Fruit fly (Drosophila melanogaster) whole organism, embryonic: ENCODE measurements around the gene CG7239.

Experiments used
- Ada2b ChIP-seq: fragments of 200-800 bp; sonication (Bioruptor generic); IDR thresholded peaks from 2 replicates; pipeline ENCODE4 v1.3.6; 2022; ENCODE audit warnings: missing biosample characterization, missing genetic modification characterization
- Aef1 ChIP-seq: fragments of 200-800 bp; sonication (Bioruptor generic); IDR thresholded peaks from 3 replicates; pipeline ENCODE4 v1.3.6; 2022; ENCODE audit warnings: missing biosample characterization, missing genetic modification characterization
- BEAF-32 ChIP-seq: fragments of 200-800 bp; sonication (Bioruptor generic); optimal IDR thresholded peaks from 3 replicates; lab custom pipeline; 2017; ENCODE audit warnings: missing biosample characterization, missing genetic modification characterization, mild to moderate bottlenecking, moderate library complexity, missing genetic modification reagents
- Bdp1 ChIP-seq: fragments of 200-800 bp; sonication (Bioruptor generic); optimal IDR thresholded peaks from 3 replicates; lab custom pipeline; 2016; ENCODE audit warnings: missing biosample characterization, missing genetic modification characterization
- CG10274 ChIP-seq: fragments of 200-800 bp; sonication (Bioruptor generic); optimal IDR thresholded peaks from 3 replicates; lab custom pipeline; 2017; ENCODE audit warnings: missing biosample characterization, mild to moderate bottlenecking, missing genetic modification characterization
- CG12236 ChIP-seq: fragments of 200-800 bp; sonication (Bioruptor generic); optimal IDR thresholded peaks from 2 replicates; lab custom pipeline; 2016; ENCODE audit warnings: missing biosample characterization, missing genetic modification characterization
- CG13296 ChIP-seq: fragments of 200-800 bp; sonication (Bioruptor generic); optimal IDR thresholded peaks from 3 replicates; lab custom pipeline; 2018; ENCODE audit warnings: missing biosample characterization, mild to moderate bottlenecking, missing genetic modification characterization
- CG17186 ChIP-seq: fragments of 200-800 bp; sonication (Bioruptor generic); optimal IDR thresholded peaks from 3 replicates; lab custom pipeline; 2017; ENCODE audit warnings: missing biosample characterization, missing genetic modification reagents, missing genetic modification characterization
- CG17328 ChIP-seq: fragments of 200-800 bp; sonication (Bioruptor generic); IDR thresholded peaks from 2 replicates; pipeline ENCODE4 v1.3.6; 2022; ENCODE audit warnings: missing biosample characterization, missing genetic modification characterization
- CG2120 ChIP-seq: fragments of 200-800 bp; sonication (Bioruptor generic); optimal IDR thresholded peaks from 3 replicates; lab custom pipeline; 2016; ENCODE audit warnings: missing biosample characterization, missing genetic modification characterization
- CG2678 ChIP-seq: fragments of 200-800 bp; sonication (Bioruptor generic); optimal IDR thresholded peaks from 3 replicates; lab custom pipeline; 2019; ENCODE audit warnings: missing biosample characterization, mild to moderate bottlenecking, missing genetic modification characterization, moderate library complexity
- CG2712 ChIP-seq: fragments of 200-800 bp; optimal IDR thresholded peaks from 3 replicates; lab custom pipeline; 2019; ENCODE audit warnings: missing biosample characterization, mild to moderate bottlenecking, missing genetic modification characterization, moderate library complexity
- CG2875 ChIP-seq: fragments of 200-800 bp; sonication (Bioruptor generic); optimal IDR thresholded peaks from 2 replicates; lab custom pipeline; 2017; ENCODE audit warnings: missing biosample characterization, mild to moderate bottlenecking, missing genetic modification characterization, missing genetic modification reagents
- CG30020 ChIP-seq: fragments of 200-800 bp; optimal IDR thresholded peaks from 2 replicates; lab custom pipeline; 2019; ENCODE audit warnings: missing biosample characterization, mild to moderate bottlenecking, missing genetic modification characterization, moderate library complexity
- CG32532 ChIP-seq: fragments of 200-800 bp; sonication (Bioruptor generic); IDR thresholded peaks from 2 replicates; pipeline ENCODE4 v1.3.6; 2022; ENCODE audit warnings: missing biosample characterization, missing genetic modification characterization
- CG4404 ChIP-seq: fragments of 200-800 bp; sonication (Bioruptor generic); IDR thresholded peaks from 2 replicates; pipeline ENCODE4 v1.3.6; 2022; ENCODE audit warnings: missing biosample characterization, missing genetic modification characterization
- CG6654 ChIP-seq: fragments of 200-800 bp; sonication (Bioruptor generic); optimal IDR thresholded peaks from 2 replicates; lab custom pipeline; 2017; ENCODE audit warnings: missing biosample characterization, mild to moderate bottlenecking, missing genetic modification characterization
- CG6683 ChIP-seq: fragments of 200-800 bp; sonication (Bioruptor generic); optimal IDR thresholded peaks from 2 replicates; lab custom pipeline; 2017; ENCODE audit warnings: missing biosample characterization, mild to moderate bottlenecking, missing genetic modification characterization, missing genetic modification reagents
- CG6689 ChIP-seq: fragments of 200-800 bp; sonication (Bioruptor generic); IDR thresholded peaks from 2 replicates; pipeline ENCODE4 v1.3.6; 2022; ENCODE audit warnings: missing biosample characterization, missing genetic modification characterization
- CG6791 ChIP-seq: fragments of 200-800 bp; sonication (Bioruptor generic); IDR thresholded peaks from 3 replicates; pipeline ENCODE4 v1.3.6; 2022; ENCODE audit warnings: missing biosample characterization, missing genetic modification characterization; ENCODE audit not compliant: partially characterized antibody
- CG7271 ChIP-seq: fragments of 200-800 bp; sonication (Bioruptor generic); optimal IDR thresholded peaks from 2 replicates; lab custom pipeline; 2018; ENCODE audit warnings: missing biosample characterization, mild to moderate bottlenecking, missing genetic modification characterization, moderate library complexity
- CG7745 ChIP-seq: fragments of 200-800 bp; sonication (Bioruptor generic); optimal IDR thresholded peaks from 2 replicates; lab custom pipeline; 2018; ENCODE audit warnings: missing biosample characterization, mild to moderate bottlenecking, missing genetic modification characterization, moderate library complexity
- CG7928 ChIP-seq: fragments of 200-800 bp; sonication (Bioruptor generic); optimal IDR thresholded peaks from 2 replicates; lab custom pipeline; 2017; ENCODE audit warnings: missing biosample characterization, mild to moderate bottlenecking, missing genetic modification characterization
- CG8388 ChIP-seq: fragments of 200-800 bp; sonication (Bioruptor generic); optimal IDR thresholded peaks from 2 replicates; lab custom pipeline; 2019; ENCODE audit warnings: missing biosample characterization, mild to moderate bottlenecking, missing genetic modification characterization, moderate library complexity
- CG8765 ChIP-seq: fragments of 200-800 bp; sonication (Bioruptor generic); IDR thresholded peaks from 2 replicates; pipeline ENCODE4 v1.3.6; 2022; ENCODE audit warnings: missing biosample characterization, missing genetic modification characterization
- Deaf1 ChIP-seq: fragments of 200-800 bp; optimal IDR thresholded peaks from 3 replicates; lab custom pipeline; 2019; ENCODE audit warnings: missing biosample characterization, mild to moderate bottlenecking, missing genetic modification characterization, moderate library complexity
- Dip3 ChIP-seq: fragments of 200-800 bp; sonication (Bioruptor generic); optimal IDR thresholded peaks from 3 replicates; lab custom pipeline; 2016; ENCODE audit warnings: missing biosample characterization, missing genetic modification characterization
- Ets65A ChIP-seq: fragments of 200-800 bp; sonication (Bioruptor generic); peaks from one replicate; lab custom pipeline; 2016; ENCODE audit warnings: missing biosample characterization, missing genetic modification characterization
- Gsc ChIP-seq: fragments of 200-800 bp; sonication (Bioruptor generic); IDR thresholded peaks from 2 replicates; pipeline ENCODE4 v1.3.6; 2022; ENCODE audit warnings: missing biosample characterization, missing genetic modification characterization
- Nf-YC ChIP-seq: fragments of 200-800 bp; optimal IDR thresholded peaks from 3 replicates; lab custom pipeline; 2019; ENCODE audit warnings: missing biosample characterization, mild to moderate bottlenecking, missing genetic modification characterization, moderate library complexity
- NfI ChIP-seq: fragments of 200-800 bp; sonication (Bioruptor generic); optimal IDR thresholded peaks from 3 replicates; lab custom pipeline; 2018; ENCODE audit warnings: missing biosample characterization, mild to moderate bottlenecking, missing genetic modification characterization, moderate library complexity
- Pdp1 ChIP-seq, 2 experiments: fragments of 200-800 bp; sonication (Bioruptor generic); optimal IDR thresholded peaks; 3 replicates each; lab custom pipeline; 2016; ENCODE audit warnings: missing biosample characterization in 2 of 2, missing genetic modification characterization in 2 of 2, mild to moderate bottlenecking in 1 of 2, moderate library complexity in 1 of 2
- Sry-δ ChIP-seq: fragments of 200-800 bp; sonication (Bioruptor generic); optimal IDR thresholded peaks from 2 replicates; lab custom pipeline; 2016; ENCODE audit warnings: missing biosample characterization, missing genetic modification characterization
- Xrp1 ChIP-seq: fragments of 200-800 bp; sonication (Bioruptor generic); IDR thresholded peaks from 2 replicates; pipeline ENCODE4 v1.3.6; 2022; ENCODE audit warnings: missing biosample characterization, missing genetic modification characterization
- bcd ChIP-seq: fragments of 200-800 bp; sonication (Bioruptor generic); optimal IDR thresholded peaks from 2 replicates; lab custom pipeline; 2017; ENCODE audit warnings: missing biosample characterization, mild to moderate bottlenecking, missing genetic modification characterization
- chinmo ChIP-seq: fragments of 200-800 bp; sonication (Bioruptor generic); IDR thresholded peaks from 4 replicates; pipeline ENCODE4 v1.3.6; 2022; ENCODE audit warnings: missing biosample characterization, missing genetic modification characterization; ENCODE audit not compliant: partially characterized antibody
- croc ChIP-seq: fragments of 200-800 bp; sonication (Bioruptor generic); conservative IDR thresholded peaks from 3 replicates; pipeline ENCODE4 v1.3.6; 2022; ENCODE audit warnings: missing biosample characterization, missing genetic modification characterization
- cwo ChIP-seq: fragments of 200-800 bp; sonication (Bioruptor generic); optimal IDR thresholded peaks from 3 replicates; lab custom pipeline; 2017; ENCODE audit warnings: missing biosample characterization, missing genetic modification characterization, mild to moderate bottlenecking, moderate library complexity, missing genetic modification reagents
- dm ChIP-seq: fragments of 200-800 bp; sonication (Bioruptor generic); optimal IDR thresholded peaks from 3 replicates; lab custom pipeline; 2016; ENCODE audit warnings: missing biosample characterization, missing genetic modification characterization
- gcm2 ChIP-seq: fragments of 200-800 bp; sonication (Bioruptor generic); optimal IDR thresholded peaks from 2 replicates; lab custom pipeline; 2016; ENCODE audit warnings: missing biosample characterization, missing genetic modification characterization
- hkb ChIP-seq, 2 experiments: fragments of 200-800 bp in 1 of 2; fragments of >200 bp in 1 of 2; sonication (Bioruptor generic) in 1 of 2; IDR thresholded peaks in 1 of 2; optimal IDR thresholded peaks in 1 of 2; 2 replicates each; pipeline versions ENCODE4 v1.3.6 to Lab custom; 2017 to 2022; ENCODE audit warnings: missing biosample characterization in 1 of 2, missing genetic modification characterization in 1 of 2
- hth ChIP-seq: fragments of >200 bp; optimal IDR thresholded peaks from 2 replicates; lab custom pipeline; 2017; ENCODE audit warnings: inconsistent platforms
- insv ChIP-seq, 2 experiments: fragments of 200-800 bp; sonication (Bioruptor generic); optimal IDR thresholded peaks; 3 replicates each; lab custom pipeline; 2016 to 2018; ENCODE audit warnings: missing biosample characterization in 2 of 2, missing genetic modification characterization in 2 of 2
- mam ChIP-seq: fragments of 200-800 bp; sonication (Bioruptor generic); optimal IDR thresholded peaks from 3 replicates; lab custom pipeline; 2016; ENCODE audit warnings: missing biosample characterization, missing genetic modification characterization
- nmo ChIP-seq: fragments of 200-800 bp; sonication (Bioruptor generic); optimal IDR thresholded peaks from 2 replicates; lab custom pipeline; 2018; ENCODE audit warnings: missing biosample characterization, mild to moderate bottlenecking, missing genetic modification characterization, moderate library complexity
- oc ChIP-seq: fragments of 200-800 bp; sonication (Bioruptor generic); optimal IDR thresholded peaks from 2 replicates; lab custom pipeline; 2018; ENCODE audit warnings: missing biosample characterization, mild to moderate bottlenecking, missing genetic modification characterization, moderate library complexity
- onecut ChIP-seq: fragments of 200-800 bp; sonication (Bioruptor generic); IDR thresholded peaks from 2 replicates; pipeline ENCODE4 v1.3.6; 2022; ENCODE audit warnings: missing biosample characterization, missing genetic modification characterization
- tll ChIP-seq, 2 experiments: fragments of 200-800 bp in 1 of 2; fragments of >200 bp in 1 of 2; sonication (Bioruptor generic) in 1 of 2; optimal IDR thresholded peaks; 2 replicates each; lab custom pipeline; 2017 to 2019; ENCODE audit warnings: missing biosample characterization in 2 of 2, missing genetic modification characterization in 2 of 2, mild to moderate bottlenecking in 1 of 2, moderate library complexity in 1 of 2
- trem ChIP-seq: fragments of 200-800 bp; optimal IDR thresholded peaks from 3 replicates; lab custom pipeline; 2019; ENCODE audit warnings: missing biosample characterization, mild to moderate bottlenecking, missing genetic modification characterization, moderate library complexity
- z ChIP-seq: fragments of 200-800 bp; sonication (Bioruptor generic); IDR thresholded peaks from 3 replicates; pipeline ENCODE4 v1.3.6; 2022; ENCODE audit warnings: missing biosample characterization, missing genetic modification characterization
- zfh2 ChIP-seq: fragments of 200-800 bp; sonication (Bioruptor generic); optimal IDR thresholded peaks from 2 replicates; lab custom pipeline; 2016; ENCODE audit warnings: missing biosample characterization, missing genetic modification characterization

Gene CG7239

dm6 chr2L:5801926-5802325, at the start of gene CG7239, which contains the start of gene CG14005 (continued):
- TF ChIP-seq Ada2b (GFP tag; lab: Robert Waterston, UW) (no peak), croc (GFP tag; lab: Robert Waterston, UW) (no peak), CG6654 (GFP tag; lab: Kevin White, UChicago) (no peak), CG30020 (tag; lab: Kevin White, UChicago) (peak; percentile 34), Sry-δ (no peak), CG6791 (GFP tag; lab: Robert Waterston, UW) (no peak), Aef1 (no peak), NfI (GFP tag; lab: Kevin White, UChicago) (no peak), nmo (GFP tag; lab: Kevin White, UChicago) (peak; percentile 61), CG17328 (GFP tag; lab: Robert Waterston, UW) (no peak), Ets65A (GFP tag; lab: Kevin White, UChicago) (no peak), CG2120 (GFP tag; lab: Kevin White, UChicago) (no peak), CG7271 (no peak), Bdp1 (GFP tag; lab: Kevin White, UChicago) (no peak), Gsc (GFP tag; lab: Robert Waterston, UW) (no peak), CG8388 (GFP tag; lab: Kevin White, UChicago) (no peak), Pdp1 (GFP tag; optimal IDR thresholded peaks at IDR 0.05; lab: Kevin White, UChicago) (peak in 1 of 2 experiments; percentile 4), CG6683 (no peak), zfh2 (no peak), CG32532 (no peak), CG13296 (no peak), CG6689 (GFP tag; lab: Robert Waterston, UW) (no peak), mam (GFP tag; lab: Kevin White, UChicago) (no peak), Nf-YC (peak; percentile 23), CG12236 (GFP tag; lab: Kevin White, UChicago) (no peak), insv (GFP tag; optimal IDR thresholded peaks at IDR 0.05; lab: Kevin White, UChicago) (peak in 1 of 2 experiments; percentile 5), bcd (GFP tag; lab: Kevin White, UChicago) (no peak), Xrp1 (GFP tag; lab: Robert Waterston, UW) (no peak), dm (no peak), z (GFP tag; lab: Robert Waterston, UW) (no peak), CG2875 (no peak), CG10274 (GFP tag; lab: Kevin White, UChicago) (no peak), tll (GFP tag; optimal IDR thresholded peaks at IDR 0.05; lab: Kevin White, UChicago) (no peak), Deaf1 (tag; lab: Kevin White, UChicago) (no peak), CG2678 (no peak), trem (peak; percentile 66), CG2712 (tag; lab: Kevin White, UChicago) (peak; percentile 39), CG7745 (tag; lab: Kevin White, UChicago) (no peak), oc (no peak), hth (no peak), CG7928 (GFP tag; lab: Kevin White, UChicago) (no peak), Dip3 (no peak), gcm2 (no peak), BEAF-32 (GFP tag; lab: Kevin White, UChicago) (peak; percentile 40), CG8765 (GFP tag; lab: Robert Waterston, UW) (no peak), hkb (optimal IDR thresholded peaks at IDR 0.05; lab: Kevin White, UChicago) (peak; percentile 12), hkb (GFP tag; IDR thresholded peaks at IDR 0.05; lab: Robert Waterston, UW) (no peak), onecut (GFP tag; lab: Robert Waterston, UW) (no peak), CG17186 (GFP tag; lab: Kevin White, UChicago) (peak; percentile 44), cwo (GFP tag; lab: Kevin White, UChicago) (no peak), chinmo (GFP tag; lab: Robert Waterston, UW) (no peak), CG4404 (no peak)
